Worm (Caenorhabditis elegans): ENCODE data around the gene slc-5A12.
A peak's percentile ranks its signal among the peaks of the same experiment; 100 is the strongest.

Gene slc-5A12

ce11 chrIV:11897710-11898109, 39.5 kb upstream of the slc-5A12 start:
- TF ChIP-seq nhr-77 (tag; optimal IDR thresholded peaks at IDR 0.05) (no peak), ztf-4 (tag; optimal IDR thresholded peaks at IDR 0.05) (no peak), fkh-4 (tag; optimal IDR thresholded peaks at IDR 0.05; ENCODE audit: borderline replicate concordance) (no peak), ceh-82 (tag; optimal IDR thresholded peaks at IDR 0.05) (no peak), fkh-10 (GFP tag; optimal IDR thresholded peaks at IDR 0.05) (no peak), alr-1 (tag; optimal IDR thresholded peaks at IDR 0.05; ENCODE audit: borderline replicate concordance) (no peak), lin-35 (GFP tag; optimal IDR thresholded peaks at IDR 0.05) (peak in 1 of 2 experiments; percentile 41), ceh-90 (tag; optimal IDR thresholded peaks at IDR 0.05) (no peak), lin-14 (GFP tag; optimal IDR thresholded peaks at IDR 0.05) (peak; percentile 33), elt-3 (tag; optimal IDR thresholded peaks at IDR 0.05) (peak in 2 of 6 experiments; percentile 12 to 47), snu-23 (GFP tag; optimal IDR thresholded peaks at IDR 0.05) (peak; percentile 14), efl-1 (optimal IDR thresholded peaks at IDR 0.05) (no peak), efl-1 (GFP tag; optimal IDR thresholded peaks at IDR 0.05 in 1 of 2) (peak in 1 of 2 experiments; percentile 64), unc-130 (tag; optimal IDR thresholded peaks at IDR 0.05) (no peak), ceh-63 (GFP tag; optimal IDR thresholded peaks at IDR 0.05) (no peak), lin-15B (tag; optimal IDR thresholded peaks at IDR 0.05) (no peak), blmp-1 (tag; optimal IDR thresholded peaks at IDR 0.05) (peak; percentile 34), zip-4 (GFP tag; optimal IDR thresholded peaks at IDR 0.05) (no peak), nhr-20 (tag; optimal IDR thresholded peaks at IDR 0.05) (peak; percentile 67), nhr-85 (tag) (peak; percentile 76), C16A3.4 (tag; optimal IDR thresholded peaks at IDR 0.05) (no peak), hlh-17 (GFP tag; optimal IDR thresholded peaks at IDR 0.05; ENCODE audit: borderline replicate concordance) (no peak), ceh-88 (GFP tag; IDR thresholded peaks at IDR 0.05) (no peak), dpl-1 (GFP tag; optimal IDR thresholded peaks at IDR 0.05) (no peak), egl-13 (tag; optimal IDR thresholded peaks at IDR 0.05) (no peak), fkh-8 (tag; optimal IDR thresholded peaks at IDR 0.05) (no peak)

DNA sequence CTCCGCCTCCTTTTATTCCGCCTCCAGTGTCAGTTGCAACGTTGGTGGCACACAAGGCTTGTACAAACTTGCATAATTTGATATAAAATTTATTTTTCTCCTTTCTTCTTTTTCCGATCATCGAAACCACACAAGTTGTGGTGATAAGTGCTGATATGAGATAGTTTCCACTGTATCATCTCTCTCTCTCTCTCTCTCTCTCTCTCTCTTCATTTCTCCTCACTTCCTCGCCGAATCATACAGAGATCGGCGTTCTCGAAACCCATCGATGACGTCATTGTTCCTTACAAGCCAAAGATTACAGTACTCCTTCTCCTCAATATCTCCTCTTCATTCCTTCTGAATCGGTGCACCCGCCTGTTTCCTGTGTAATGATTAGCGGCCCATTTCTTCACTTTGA, 37.9 kb upstream of the slc-5A12 start, which contains the start of gene nhr-43:
TSS of gene nhr-43 (plus strand) at position 233 of the 400 bp plus-strand sequence.
- TF ChIP-seq hpl-2 (GFP tag; optimal IDR thresholded peaks at IDR 0.05) = no peak
- TF ChIP-seq ceh-88 (GFP tag; IDR thresholded peaks at IDR 0.05) = no peak
- peak; percentile 72 for TF ChIP-seq nhr-85 (tag)
- TF ChIP-seq elt-3 (tag; optimal IDR thresholded peaks at IDR 0.05) = peak in 2 of 6 experiments; percentile 8 to 30
- TF ChIP-seq pqm-1 (tag; optimal IDR thresholded peaks at IDR 0.05) = no peak
- TF ChIP-seq lir-3 (tag; optimal IDR thresholded peaks at IDR 0.05; ENCODE audit: poor library complexity) = no peak
- peak; percentile 28 for TF ChIP-seq nhr-20 (tag; optimal IDR thresholded peaks at IDR 0.05)
- TF ChIP-seq dpl-1 (GFP tag; optimal IDR thresholded peaks at IDR 0.05) = no peak
- TF ChIP-seq unc-130 (tag; optimal IDR thresholded peaks at IDR 0.05) = no peak
- TF ChIP-seq snpc-4 (tag; optimal IDR thresholded peaks at IDR 0.05) = no peak
- peak; percentile 48 for TF ChIP-seq nhr-71 (tag; optimal IDR thresholded peaks at IDR 0.05)
- TF ChIP-seq blmp-1 (tag; optimal IDR thresholded peaks at IDR 0.05) = peak; percentile 62
- TF ChIP-seq tlp-1 (tag; optimal IDR thresholded peaks at IDR 0.05) = no peak
- TF ChIP-seq dsc-1 (tag; optimal IDR thresholded peaks at IDR 0.05) = no peak

DNA sequence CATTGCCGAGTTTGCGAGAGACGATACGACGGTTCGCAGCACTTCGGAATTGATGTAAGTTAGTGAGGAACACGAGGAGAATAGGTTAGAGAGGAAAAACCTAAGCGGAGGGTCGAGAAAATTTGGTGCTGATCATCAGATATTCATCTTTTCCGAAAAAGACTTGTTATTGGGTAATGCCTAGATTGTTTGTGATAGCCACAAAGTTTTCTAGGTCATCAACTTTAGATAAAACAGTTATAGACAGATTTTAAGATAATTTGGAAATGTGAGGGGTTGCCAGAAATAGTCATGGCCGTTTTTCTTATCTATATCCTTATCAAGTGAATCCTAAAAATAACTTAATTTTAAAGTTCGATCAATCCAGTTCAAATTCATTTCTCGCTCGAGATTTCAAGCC, 36.8 kb upstream of the slc-5A12 start:
- TF ChIP-seq nhr-85 (tag) = peak; percentile 14
- TF ChIP-seq zag-1 (tag; optimal IDR thresholded peaks at IDR 0.05) = no peak

ce11 chrIV:11901215-11901614, 36.0 kb upstream of the slc-5A12 start:
- TF ChIP-seq unc-130 (tag; optimal IDR thresholded peaks at IDR 0.05) (no peak), nhr-20 (tag; optimal IDR thresholded peaks at IDR 0.05) (peak; percentile 37), lsy-2 (tag; optimal IDR thresholded peaks at IDR 0.05) (no peak), elt-3 (tag; optimal IDR thresholded peaks at IDR 0.05) (peak in 1 of 6 experiments; percentile 26), efl-1 (optimal IDR thresholded peaks at IDR 0.05) (no peak), efl-1 (GFP tag; optimal IDR thresholded peaks at IDR 0.05 in 1 of 2) (no peak), nhr-19 (GFP tag; conservative IDR thresholded peaks at IDR 0.05) (0 out of 2 replicates have a peak, but pooled peaks have one; percentile 6), lin-35 (GFP tag; optimal IDR thresholded peaks at IDR 0.05) (peak in 1 of 2 experiments; percentile 32), rnt-1 (tag; optimal IDR thresholded peaks at IDR 0.05) (no peak), tbx-2 (tag; optimal IDR thresholded peaks at IDR 0.05) (peak; percentile 26), grh-1 (GFP tag; IDR thresholded peaks at IDR 0.05) (no peak), ceh-8 (GFP tag; optimal IDR thresholded peaks at IDR 0.05) (no peak), mep-1 (tag; optimal IDR thresholded peaks at IDR 0.05) (no peak), blmp-1 (tag; optimal IDR thresholded peaks at IDR 0.05) (peak; percentile 32), ama-1 (optimal IDR thresholded peaks at IDR 0.05) (no peak), hlh-17 (GFP tag; optimal IDR thresholded peaks at IDR 0.05; ENCODE audit: borderline replicate concordance) (no peak), sptf-1 (tag; optimal IDR thresholded peaks at IDR 0.05) (no peak), nhr-71 (tag; optimal IDR thresholded peaks at IDR 0.05) (peak; percentile 29), lir-3 (tag; optimal IDR thresholded peaks at IDR 0.05; ENCODE audit: poor library complexity) (no peak), sox-4 (tag; optimal IDR thresholded peaks at IDR 0.05) (no peak), nhr-28 (tag; optimal IDR thresholded peaks at IDR 0.05) (no peak), snu-23 (GFP tag; optimal IDR thresholded peaks at IDR 0.05) (peak; percentile 22), nhr-85 (tag) (peak; percentile 6)

Data from whole organism, L1 larva.